Fruit fly (Drosophila melanogaster) whole organism, prepupa: ENCODE data around the gene CG42828.

Experiments used
- CG10631 ChIP-seq: fragments of 200-800 bp; sonication (Bioruptor generic); optimal IDR thresholded peaks from 2 replicates; lab custom pipeline; 2016; ENCODE audit warnings: missing biosample characterization, missing genetic modification characterization
- CG10669 ChIP-seq: fragments of 200-800 bp; sonication (Bioruptor generic); optimal IDR thresholded peaks from 3 replicates; lab custom pipeline; 2018; ENCODE audit warnings: missing biosample characterization, mild to moderate bottlenecking, missing genetic modification characterization, moderate library complexity
- CG11294 ChIP-seq: fragments of 200-800 bp; sonication (Bioruptor generic); IDR thresholded peaks from 2 replicates; pipeline ENCODE4 v1.3.6; 2022; ENCODE audit warnings: missing biosample characterization, missing genetic modification characterization
- CG11762 ChIP-seq: fragments of 200-800 bp; sonication (Bioruptor generic); optimal IDR thresholded peaks from 3 replicates; lab custom pipeline; 2016; ENCODE audit warnings: missing biosample characterization, missing genetic modification characterization; ENCODE audit not compliant: insufficient read depth
- CG11902 ChIP-seq: fragments of 200-800 bp; sonication (Bioruptor generic); optimal IDR thresholded peaks from 3 replicates; lab custom pipeline; 2016; ENCODE audit warnings: missing biosample characterization, missing genetic modification characterization
- CG1621 ChIP-seq: fragments of 200-800 bp; sonication (Bioruptor generic); optimal IDR thresholded peaks from 3 replicates; lab custom pipeline; 2018; ENCODE audit warnings: missing biosample characterization, mild to moderate bottlenecking, missing genetic modification characterization
- CG16779 ChIP-seq: fragments of 200-800 bp; sonication (Bioruptor generic); optimal IDR thresholded peaks from 3 replicates; lab custom pipeline; 2017; ENCODE audit warnings: missing biosample characterization, mild to moderate bottlenecking, missing genetic modification characterization
- CG3032 ChIP-seq: fragments of 200-800 bp; optimal IDR thresholded peaks from 2 replicates; lab custom pipeline; 2019; ENCODE audit warnings: missing biosample characterization, mild to moderate bottlenecking, missing genetic modification characterization, moderate library complexity
- CG31627 ChIP-seq: fragments of 200-800 bp; sonication (Bioruptor generic); optimal IDR thresholded peaks from 3 replicates; lab custom pipeline; 2016; ENCODE audit warnings: missing biosample characterization, missing genetic modification characterization
- CG32006 ChIP-seq: fragments of 200-800 bp; sonication (Bioruptor generic); optimal IDR thresholded peaks from 3 replicates; lab custom pipeline; 2017; ENCODE audit warnings: missing biosample characterization, mild to moderate bottlenecking, missing genetic modification characterization
- CG34406 ChIP-seq: fragments of 200-800 bp; sonication (Bioruptor generic); optimal IDR thresholded peaks from 3 replicates; lab custom pipeline; 2016; ENCODE audit warnings: missing biosample characterization, missing genetic modification characterization
- CG3919 ChIP-seq: fragments of 200-800 bp; sonication (Bioruptor generic); optimal IDR thresholded peaks from 3 replicates; lab custom pipeline; 2016; ENCODE audit warnings: missing biosample characterization, missing genetic modification characterization
- CG6163 ChIP-seq: fragments of 200-800 bp; sonication (Bioruptor generic); IDR thresholded peaks from 3 replicates; pipeline ENCODE4 v1.3.6; 2022; ENCODE audit warnings: missing biosample characterization, missing genetic modification characterization
- CG6276 ChIP-seq: fragments of 200-800 bp; sonication (Bioruptor generic); optimal IDR thresholded peaks from 2 replicates; lab custom pipeline; 2017; ENCODE audit warnings: missing biosample characterization, mild to moderate bottlenecking, missing genetic modification characterization
- CG6808 ChIP-seq: fragments of 200-800 bp; sonication (Bioruptor generic); optimal IDR thresholded peaks from 3 replicates; lab custom pipeline; 2017; ENCODE audit warnings: missing biosample characterization, missing genetic modification characterization, mild to moderate bottlenecking, moderate library complexity, missing genetic modification reagents
- CG6854 ChIP-seq: fragments of 200-800 bp; sonication (Bioruptor generic); optimal IDR thresholded peaks from 2 replicates; lab custom pipeline; 2017; ENCODE audit warnings: missing biosample characterization, mild to moderate bottlenecking, missing genetic modification characterization
- CG8632 ChIP-seq: fragments of 200-800 bp; sonication (Bioruptor generic); optimal IDR thresholded peaks from 3 replicates; lab custom pipeline; 2016; ENCODE audit warnings: missing biosample characterization, missing genetic modification characterization
- Eip75B ChIP-seq: fragments of 200-800 bp; sonication (Bioruptor generic); optimal IDR thresholded peaks from 3 replicates; lab custom pipeline; 2016; ENCODE audit warnings: missing biosample characterization, missing genetic modification characterization
- Eip78C ChIP-seq: fragments of 200-800 bp; sonication (Bioruptor generic); peaks from one replicate; lab custom pipeline; 2016; ENCODE audit warnings: missing biosample characterization, missing genetic modification characterization
- Eip93F ChIP-seq: fragments of 200-800 bp; sonication (Bioruptor generic); optimal IDR thresholded peaks from 2 replicates; lab custom pipeline; 2016; ENCODE audit warnings: missing biosample characterization, mild to moderate bottlenecking, missing genetic modification characterization
- Gug ChIP-seq: fragments of 200-800 bp; sonication (Bioruptor generic); IDR thresholded peaks from 2 replicates; pipeline ENCODE4 v1.3.6; 2022; ENCODE audit warnings: missing biosample characterization, missing genetic modification characterization
- Hr38 ChIP-seq: sonication (Bioruptor generic); optimal IDR thresholded peaks from 2 replicates; lab custom pipeline; 2016; ENCODE audit warnings: missing biosample characterization, missing genetic modification characterization
- Hr39 ChIP-seq: fragments of 200-800 bp; sonication (Bioruptor generic); optimal IDR thresholded peaks from 2 replicates; lab custom pipeline; 2016; ENCODE audit warnings: missing biosample characterization, missing genetic modification characterization
- Hr4 ChIP-seq: fragments of 200-800 bp; sonication (Bioruptor generic); optimal IDR thresholded peaks from 3 replicates; lab custom pipeline; 2016; ENCODE audit warnings: missing biosample characterization, missing genetic modification characterization
- Lpt ChIP-seq: fragments of 200-800 bp; sonication (Bioruptor generic); optimal IDR thresholded peaks from 3 replicates; lab custom pipeline; 2016; ENCODE audit warnings: missing biosample characterization, missing genetic modification characterization
- Met ChIP-seq: fragments of 200-800 bp; sonication (Bioruptor generic); optimal IDR thresholded peaks from 3 replicates; lab custom pipeline; 2016; ENCODE audit warnings: missing biosample characterization, missing genetic modification characterization
- OdsH ChIP-seq: fragments of 200-800 bp; sonication (Bioruptor generic); optimal IDR thresholded peaks from 3 replicates; lab custom pipeline; 2016; ENCODE audit warnings: missing biosample characterization, missing genetic modification characterization
- Smox ChIP-seq: fragments of 200-800 bp; sonication (Bioruptor generic); optimal IDR thresholded peaks from 3 replicates; lab custom pipeline; 2016; ENCODE audit warnings: missing biosample characterization, missing genetic modification characterization
- Sox102F ChIP-seq: fragments of 200-800 bp; sonication (Bioruptor generic); optimal IDR thresholded peaks from 2 replicates; lab custom pipeline; 2016; ENCODE audit warnings: missing biosample characterization, mild to moderate bottlenecking, missing genetic modification characterization
- Sox14 ChIP-seq: fragments of 200-800 bp; sonication (Bioruptor generic); optimal IDR thresholded peaks from 3 replicates; lab custom pipeline; 2016; ENCODE audit warnings: missing biosample characterization, missing genetic modification characterization
- achi ChIP-seq: fragments of 200-800 bp; sonication (Bioruptor generic); optimal IDR thresholded peaks from 3 replicates; lab custom pipeline; 2016; ENCODE audit warnings: missing biosample characterization, missing genetic modification characterization
- acj6 ChIP-seq: fragments of 200-800 bp; sonication (Bioruptor generic); optimal IDR thresholded peaks from 3 replicates; lab custom pipeline; 2016; ENCODE audit warnings: missing biosample characterization, missing genetic modification characterization
- cyc ChIP-seq: fragments of 200-800 bp; sonication (Bioruptor generic); optimal IDR thresholded peaks from 3 replicates; lab custom pipeline; 2016; ENCODE audit warnings: missing biosample characterization, missing genetic modification characterization
- dac ChIP-seq: fragments of 200-800 bp; sonication (Bioruptor generic); optimal IDR thresholded peaks from 2 replicates; lab custom pipeline; 2017; ENCODE audit warnings: missing biosample characterization, mild to moderate bottlenecking, missing genetic modification characterization
- esn ChIP-seq: fragments of 200-800 bp; sonication (Bioruptor generic); optimal IDR thresholded peaks from 2 replicates; lab custom pipeline; 2016; ENCODE audit warnings: missing biosample characterization, mild to moderate bottlenecking, missing genetic modification characterization, moderate library complexity
- fd59A ChIP-seq: fragments of 200-800 bp; sonication (Bioruptor generic); optimal IDR thresholded peaks from 2 replicates; lab custom pipeline; 2017; ENCODE audit warnings: missing biosample characterization, mild to moderate bottlenecking, missing genetic modification characterization, missing genetic modification reagents
- fd85E ChIP-seq: fragments of 200-800 bp; sonication (Bioruptor generic); optimal IDR thresholded peaks from 3 replicates; lab custom pipeline; 2016; ENCODE audit warnings: missing biosample characterization, missing genetic modification characterization
- fkh ChIP-seq: fragments of 200-800 bp; sonication (Bioruptor generic); optimal IDR thresholded peaks from 3 replicates; lab custom pipeline; 2017; ENCODE audit warnings: missing biosample characterization, mild to moderate bottlenecking, missing genetic modification characterization, moderate library complexity
- lz ChIP-seq: fragments of 200-800 bp; sonication (Bioruptor generic); optimal IDR thresholded peaks from 3 replicates; lab custom pipeline; 2016; ENCODE audit warnings: missing biosample characterization, missing genetic modification characterization
- pdm3 ChIP-seq: fragments of 200-800 bp; sonication (Bioruptor generic); optimal IDR thresholded peaks from 3 replicates; lab custom pipeline; 2016; ENCODE audit warnings: missing biosample characterization, missing genetic modification characterization
- salr ChIP-seq, 2 experiments: fragments of 200-800 bp; sonication (Bioruptor generic); optimal IDR thresholded peaks; 3 replicates each; lab custom pipeline; 2016 to 2018; ENCODE audit warnings: missing biosample characterization in 2 of 2, missing genetic modification characterization in 2 of 2, mild to moderate bottlenecking in 1 of 2
- spab ChIP-seq: fragments of 200-800 bp; sonication (Bioruptor generic); optimal IDR thresholded peaks from 2 replicates; lab custom pipeline; 2017; ENCODE audit warnings: missing biosample characterization, mild to moderate bottlenecking, missing genetic modification characterization, missing genetic modification reagents
- ss ChIP-seq, 2 experiments: fragments of 200-800 bp; sonication (Bioruptor generic); optimal IDR thresholded peaks; 2 replicates in 1 of 2; 3 replicates in 1 of 2; lab custom pipeline; 2017 to 2018; ENCODE audit warnings: mild to moderate bottlenecking in 2 of 2, missing biosample characterization in 2 of 2, missing genetic modification characterization in 2 of 2, moderate library complexity in 1 of 2
- svp ChIP-seq: fragments of 200-800 bp; sonication (Bioruptor generic); peaks from one replicate; lab custom pipeline; 2016; ENCODE audit warnings: missing biosample characterization, missing genetic modification characterization
- topi ChIP-seq: fragments of 200-800 bp; sonication (Bioruptor generic); optimal IDR thresholded peaks from 3 replicates; lab custom pipeline; 2016; ENCODE audit warnings: missing biosample characterization, missing genetic modification characterization
- vri ChIP-seq: fragments of 200-800 bp; sonication (Bioruptor generic); optimal IDR thresholded peaks from 3 replicates; lab custom pipeline; 2016; ENCODE audit warnings: missing biosample characterization, mild to moderate bottlenecking, missing genetic modification characterization

CG42828 gene

dm6 chr3R:23326292-23326691, 47.2 kb upstream of the CG42828 start (continued):
- TF ChIP-seq CG34406 (GFP tag; lab: Kevin White, UChicago): peak; percentile 84
- peak; percentile 71 for TF ChIP-seq topi (GFP tag; lab: Kevin White, UChicago)
- peak; percentile 93 for TF ChIP-seq achi (GFP tag; lab: Kevin White, UChicago)
- peak; percentile 98 for TF ChIP-seq spab
- peak; percentile 60 for TF ChIP-seq fd85E (GFP tag; lab: Kevin White, UChicago)
- peak; percentile 47 for TF ChIP-seq Sox102F
- TF ChIP-seq CG10669 (GFP tag; lab: Kevin White, UChicago): peak; percentile 97
- TF ChIP-seq CG32006 (GFP tag; lab: Kevin White, UChicago): peak; percentile 97
- peak; percentile 41 for TF ChIP-seq Smox (GFP tag; lab: Kevin White, UChicago)
- TF ChIP-seq fd59A (GFP tag; lab: Kevin White, UChicago): peak; percentile 97
- TF ChIP-seq CG3032 (tag; lab: Kevin White, UChicago): peak; percentile 97
- peak; percentile 90 to 97 for TF ChIP-seq salr (GFP tag; optimal IDR thresholded peaks at IDR 0.05; lab: Kevin White, UChicago)
- peak; percentile 92 for TF ChIP-seq CG16779
- TF ChIP-seq CG31627 (GFP tag; lab: Kevin White, UChicago): peak; percentile 51
- peak; percentile 43 for TF ChIP-seq Hr38 (GFP tag; lab: Kevin White, UChicago)
- peak; percentile 93 for TF ChIP-seq OdsH (GFP tag; lab: Kevin White, UChicago)
- peak; percentile 94 for TF ChIP-seq Eip75B (GFP tag; lab: Kevin White, UChicago)
- peak; percentile 67 for TF ChIP-seq esn (GFP tag; lab: Kevin White, UChicago)
- peak; percentile 83 for TF ChIP-seq CG11294 (GFP tag; lab: Robert Waterston, UW)
- no peak for TF ChIP-seq Eip93F (GFP tag; lab: Kevin White, UChicago)

- TF ChIP-seq svp (GFP tag; lab: Kevin White, UChicago) (peak; percentile 27), Hr4 (GFP tag; lab: Kevin White, UChicago) (no peak)
Measured at dm6 chr3R:23327707-23328106, 45.8 kb upstream of the CG42828 start.

- TF ChIP-seq Met (GFP tag; lab: Kevin White, UChicago) (peak; percentile 60), CG3032 (tag; lab: Kevin White, UChicago) (peak; percentile 20), CG1621 (tag; lab: Kevin White, UChicago) (no peak), CG6854 (GFP tag; lab: Kevin White, UChicago) (no peak), vri (GFP tag; lab: Kevin White, UChicago) (no peak), CG6163 (GFP tag; lab: Robert Waterston, UW) (no peak), CG8632 (GFP tag; lab: Kevin White, UChicago) (no peak), lz (GFP tag; lab: Kevin White, UChicago) (peak; percentile 24), pdm3 (GFP tag; lab: Kevin White, UChicago) (peak; percentile 59), CG32006 (GFP tag; lab: Kevin White, UChicago) (peak; percentile 36), CG10669 (GFP tag; lab: Kevin White, UChicago) (peak; percentile 11), acj6 (GFP tag; lab: Kevin White, UChicago) (peak; percentile 46), CG11902 (no peak), esn (GFP tag; lab: Kevin White, UChicago) (peak; percentile 42), CG6276 (no peak), salr (GFP tag; optimal IDR thresholded peaks at IDR 0.05; lab: Kevin White, UChicago) (peak in 1 of 2 experiments; percentile 11), cyc (GFP tag; lab: Kevin White, UChicago) (peak; percentile 34), Sox14 (GFP tag; lab: Kevin White, UChicago) (peak; percentile 27), Eip78C (GFP tag; lab: Kevin White, UChicago) (peak; percentile 79), Hr38 (GFP tag; lab: Kevin White, UChicago) (no peak), CG3919 (GFP tag; lab: Kevin White, UChicago) (peak; percentile 66), CG10631 (no peak), dac (no peak), CG34406 (GFP tag; lab: Kevin White, UChicago) (no peak), topi (GFP tag; lab: Kevin White, UChicago) (peak; percentile 55), Hr39 (GFP tag; lab: Kevin White, UChicago) (peak; percentile 7), CG11762 (GFP tag; lab: Kevin White, UChicago) (no peak), CG31627 (GFP tag; lab: Kevin White, UChicago) (peak; percentile 11), svp (GFP tag; lab: Kevin White, UChicago) (peak; percentile 57), CG6808 (GFP tag; lab: Kevin White, UChicago) (no peak), Gug (GFP tag; lab: Robert Waterston, UW) (no peak), fkh (peak; percentile 11), Lpt (GFP tag; lab: Kevin White, UChicago) (no peak), CG16779 (no peak), ss (GFP tag; optimal IDR thresholded peaks at IDR 0.05; lab: Kevin White, UChicago) (no peak), achi (GFP tag; lab: Kevin White, UChicago) (peak; percentile 30)
Measured at dm6 chr3R:23331280-23331679, 42.2 kb upstream of the CG42828 start.
